Worm (Caenorhabditis elegans): Measurements from ENCODE around the gene npl-4.2.

The npl-4.2 gene

ce11 chrII:5603194-5603593 is 19.5 kb upstream of the npl-4.2 start, which contains the start of gene C17G10.6:
TSS of gene C17G10.6 (minus strand) at chrII:5603294.
- TF ChIP-seq nfya-1 (tag; optimal IDR thresholded peaks at IDR 0.05; ENCODE audit: insufficient read depth) = no peak
- no peak for TF ChIP-seq fos-1 (tag; optimal IDR thresholded peaks at IDR 0.05)

DNA sequence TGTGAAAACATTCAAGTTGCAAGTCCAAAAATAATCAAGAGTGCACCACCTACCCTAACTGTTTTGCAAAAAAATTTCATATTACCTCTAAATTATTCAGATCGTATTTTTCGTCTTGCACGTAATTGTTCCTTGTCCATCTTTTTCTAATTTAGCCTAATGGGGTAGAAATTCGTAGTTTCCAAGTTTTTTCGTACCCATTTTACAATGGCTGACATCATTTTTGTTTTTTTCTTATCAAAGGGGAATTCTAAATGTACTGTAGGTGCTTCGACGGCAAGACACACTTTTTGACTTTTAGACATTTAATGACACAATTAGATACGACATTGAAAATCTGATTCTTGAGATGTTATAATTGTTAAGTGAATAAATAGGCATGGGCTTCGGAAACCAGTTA is 18.2 kb upstream of the npl-4.2 start:
- TF ChIP-seq nhr-76 (tag; optimal IDR thresholded peaks at IDR 0.05) = no peak
- no peak for TF ChIP-seq ceh-28 (tag; optimal IDR thresholded peaks at IDR 0.05)
- no peak for TF ChIP-seq lsy-12 (tag; optimal IDR thresholded peaks at IDR 0.05)
- TF ChIP-seq nhr-67 (tag; optimal IDR thresholded peaks at IDR 0.05) = no peak
- TF ChIP-seq ceh-9 (tag; optimal IDR thresholded peaks at IDR 0.05) = no peak
- TF ChIP-seq lin-39 (tag; optimal IDR thresholded peaks at IDR 0.05) = no peak
- TF ChIP-seq elt-2 (tag; optimal IDR thresholded peaks at IDR 0.05) = no peak
- TF ChIP-seq ztf-11 (tag; optimal IDR thresholded peaks at IDR 0.05) = no peak
- TF ChIP-seq ceh-16 (tag; optimal IDR thresholded peaks at IDR 0.05) = no peak
- no peak for TF ChIP-seq fkh-2 (tag; optimal IDR thresholded peaks at IDR 0.05)
- no peak for TF ChIP-seq snpc-4 (tag; optimal IDR thresholded peaks at IDR 0.05)
- TF ChIP-seq nhr-12 (tag; optimal IDR thresholded peaks at IDR 0.05) = no peak
- no peak for TF ChIP-seq nhr-43 (tag; optimal IDR thresholded peaks at IDR 0.05; ENCODE audit: poor library complexity, severe bottlenecking)
- TF ChIP-seq jun-1 (tag; optimal IDR thresholded peaks at IDR 0.05) = no peak
- no peak for TF ChIP-seq ZK546.5 (tag; optimal IDR thresholded peaks at IDR 0.05)

DNA sequence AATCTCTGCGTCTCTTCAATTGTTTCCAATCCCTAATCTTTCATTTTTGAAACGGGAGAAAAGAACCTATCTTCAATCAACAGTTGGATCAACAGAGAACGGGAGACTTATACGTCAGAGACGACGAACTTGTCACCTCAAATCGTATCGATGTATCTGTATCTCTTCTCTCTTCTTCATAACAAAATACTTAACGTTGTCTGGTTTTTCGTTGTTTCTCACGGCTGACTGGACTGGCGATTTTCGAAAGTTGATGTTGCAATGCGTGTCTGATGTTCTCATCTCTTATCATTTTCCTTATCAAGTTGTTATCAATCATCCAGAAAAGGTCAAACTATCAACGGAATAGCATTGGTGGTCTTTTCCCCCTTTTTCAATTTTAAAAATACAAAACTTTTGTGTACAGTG is 17.1 kb upstream of the npl-4.2 start:
- TF ChIP-seq elt-2 (tag; optimal IDR thresholded peaks at IDR 0.05) (peak; percentile 89), sea-2 (GFP tag; optimal IDR thresholded peaks at IDR 0.05) (no peak), nhr-25 (tag; optimal IDR thresholded peaks at IDR 0.05) (peak; percentile 85), R02D3.7 (tag; optimal IDR thresholded peaks at IDR 0.05) (peak; percentile 40), nhr-76 (tag; optimal IDR thresholded peaks at IDR 0.05) (peak; percentile 48), nhr-23 (tag; optimal IDR thresholded peaks at IDR 0.05) (peak; percentile 94), lsy-12 (tag; optimal IDR thresholded peaks at IDR 0.05) (peak; percentile 5), elt-1 (tag; optimal IDR thresholded peaks at IDR 0.05) (peak; percentile 72), pqm-1 (tag; optimal IDR thresholded peaks at IDR 0.05) (no peak), mdl-1 (tag; optimal IDR thresholded peaks at IDR 0.05) (peak; percentile 23), nhr-12 (tag; optimal IDR thresholded peaks at IDR 0.05) (no peak), zag-1 (tag; optimal IDR thresholded peaks at IDR 0.05) (no peak), elt-3 (tag; optimal IDR thresholded peaks at IDR 0.05) (peak; percentile 93 to 96 (median 93)), ceh-28 (tag; optimal IDR thresholded peaks at IDR 0.05) (peak; percentile 80), nhr-43 (tag; optimal IDR thresholded peaks at IDR 0.05; ENCODE audit: poor library complexity, severe bottlenecking) (peak; percentile 90), tbx-2 (tag; optimal IDR thresholded peaks at IDR 0.05) (peak; percentile 39), unc-62 (GFP tag; optimal IDR thresholded peaks at IDR 0.05) (peak; percentile 93), nhr-77 (tag; optimal IDR thresholded peaks at IDR 0.05) (peak; percentile 22)

- TF ChIP-seq nhr-23 (tag; optimal IDR thresholded peaks at IDR 0.05) (no peak), ceh-28 (tag; optimal IDR thresholded peaks at IDR 0.05) (no peak), hmg-11 (tag; optimal IDR thresholded peaks at IDR 0.05) (no peak)
Measured at ce11 chrII:5607756-5608155, 14.9 kb upstream of the npl-4.2 start, which contains the start of gene C17G10.7. TSS of gene C17G10.7 (minus strand) at chrII:5607856.

ce11 chrII:5619298-5619697 is 3.4 kb upstream of the npl-4.2 start, which contains the start of gene dhs-6:
TSS of gene dhs-6 (minus strand) at chrII:5619319.
- TF ChIP-seq tbx-2 (tag; optimal IDR thresholded peaks at IDR 0.05) (no peak), nhr-237 (tag; optimal IDR thresholded peaks at IDR 0.05) (no peak), nhr-11 (tag; optimal IDR thresholded peaks at IDR 0.05) (no peak), nhr-28 (tag; optimal IDR thresholded peaks at IDR 0.05) (no peak), ZK546.5 (tag; optimal IDR thresholded peaks at IDR 0.05) (no peak), mml-1 (tag; optimal IDR thresholded peaks at IDR 0.05) (no peak), ceh-16 (tag; optimal IDR thresholded peaks at IDR 0.05) (no peak), lin-15B (tag; optimal IDR thresholded peaks at IDR 0.05) (no peak), elt-2 (tag; optimal IDR thresholded peaks at IDR 0.05) (peak; percentile 71), skn-1 (tag; optimal IDR thresholded peaks at IDR 0.05) (no peak), ztf-4 (tag; optimal IDR thresholded peaks at IDR 0.05) (no peak), ceh-28 (tag; optimal IDR thresholded peaks at IDR 0.05) (peak; percentile 8), R02D3.7 (tag; optimal IDR thresholded peaks at IDR 0.05) (no peak), nhr-23 (tag; optimal IDR thresholded peaks at IDR 0.05) (peak; percentile 48), fkh-2 (tag; optimal IDR thresholded peaks at IDR 0.05) (no peak), nhr-12 (tag; optimal IDR thresholded peaks at IDR 0.05) (no peak), nfya-1 (tag; optimal IDR thresholded peaks at IDR 0.05; ENCODE audit: insufficient read depth) (peak; percentile 9), aly-2 (tag; optimal IDR thresholded peaks at IDR 0.05) (no peak), nhr-67 (tag; optimal IDR thresholded peaks at IDR 0.05) (no peak), elt-3 (tag; optimal IDR thresholded peaks at IDR 0.05) (no peak), elt-1 (tag; optimal IDR thresholded peaks at IDR 0.05) (no peak), ceh-9 (tag; optimal IDR thresholded peaks at IDR 0.05) (no peak), pha-4 (tag; optimal IDR thresholded peaks at IDR 0.05) (no peak), nhr-77 (tag; optimal IDR thresholded peaks at IDR 0.05) (no peak), nhr-43 (tag; optimal IDR thresholded peaks at IDR 0.05; ENCODE audit: poor library complexity, severe bottlenecking) (peak; percentile 15), lin-39 (tag; optimal IDR thresholded peaks at IDR 0.05) (no peak), egl-5 (tag; optimal IDR thresholded peaks at IDR 0.05) (no peak), unc-62 (GFP tag; optimal IDR thresholded peaks at IDR 0.05) (no peak)

Data from whole organism, L3 larva.